Fruit fly (Drosophila melanogaster) whole organism, embryonic: ENCODE measurements around the gene CG8379.
A peak's percentile ranks its signal among the peaks of the same experiment; 100 is the strongest.

ENCODE experiments used
- Abd-B ChIP-seq: fragments of 200-800 bp; sonication (Bioruptor generic); optimal IDR thresholded peaks from 2 replicates; lab custom pipeline; 2018; ENCODE audit warnings: missing biosample characterization, mild to moderate bottlenecking, missing genetic modification characterization, moderate library complexity
- Atf3 ChIP-seq: fragments of 200-800 bp; sonication (Bioruptor generic); optimal IDR thresholded peaks from 3 replicates; lab custom pipeline; 2016; ENCODE audit warnings: missing biosample characterization, missing genetic modification characterization
- Awh ChIP-seq: fragments of 200-800 bp; sonication (Bioruptor generic); IDR thresholded peaks from 2 replicates; pipeline ENCODE4, ENCODE4 v1.3.6; 2022; ENCODE audit warnings: missing biosample characterization, missing genetic modification characterization
- Bdp1 ChIP-seq: fragments of 200-800 bp; sonication (Bioruptor generic); optimal IDR thresholded peaks from 3 replicates; lab custom pipeline; 2016; ENCODE audit warnings: missing biosample characterization, missing genetic modification characterization
- CG1024 ChIP-seq: fragments of 200-800 bp; sonication (Bioruptor generic); IDR thresholded peaks from 2 replicates; pipeline ENCODE4 v1.3.6; 2022; ENCODE audit warnings: missing biosample characterization, missing genetic modification characterization
- CG11093 ChIP-seq: fragments of 200-800 bp; sonication (Bioruptor generic); IDR thresholded peaks from 3 replicates; pipeline ENCODE4 v1.3.6; 2022; ENCODE audit warnings: missing biosample characterization, missing genetic modification characterization
- CG11456 ChIP-seq: fragments of 200-800 bp; sonication (Bioruptor generic); IDR thresholded peaks from 3 replicates; pipeline ENCODE4 v1.3.6; 2022; ENCODE audit warnings: missing biosample characterization, missing genetic modification characterization
- CG11696 ChIP-seq: fragments of 200-800 bp; sonication (Bioruptor generic); IDR thresholded peaks from 2 replicates; pipeline ENCODE4 v1.3.6; 2022; ENCODE audit warnings: missing biosample characterization, missing genetic modification characterization
- CG12744 ChIP-seq: fragments of 200-800 bp; sonication (Bioruptor generic); optimal IDR thresholded peaks from 2 replicates; lab custom pipeline; 2016; ENCODE audit warnings: missing biosample characterization, missing genetic modification characterization
- CG12942 ChIP-seq: fragments of 200-800 bp; sonication (Bioruptor generic); optimal IDR thresholded peaks from 3 replicates; lab custom pipeline; 2016; ENCODE audit warnings: missing biosample characterization, missing genetic modification characterization
- CG13296 ChIP-seq: fragments of 200-800 bp; sonication (Bioruptor generic); optimal IDR thresholded peaks from 3 replicates; lab custom pipeline; 2018; ENCODE audit warnings: missing biosample characterization, mild to moderate bottlenecking, missing genetic modification characterization
- CG13894 ChIP-seq: fragments of 200-800 bp; sonication (Bioruptor generic); optimal IDR thresholded peaks from 3 replicates; lab custom pipeline; 2018; ENCODE audit warnings: missing biosample characterization, mild to moderate bottlenecking, missing genetic modification characterization, moderate library complexity
- CG1529 ChIP-seq: fragments of 200-800 bp; sonication (Bioruptor generic); optimal IDR thresholded peaks from 3 replicates; lab custom pipeline; 2018; ENCODE audit warnings: missing biosample characterization, missing genetic modification characterization
- CG17802 ChIP-seq: fragments of 200-800 bp; sonication (Bioruptor generic); optimal IDR thresholded peaks from 2 replicates; lab custom pipeline; 2018; ENCODE audit warnings: missing biosample characterization, mild to moderate bottlenecking, missing genetic modification characterization, moderate library complexity
- CG1792 ChIP-seq: fragments of 200-800 bp; sonication (Bioruptor generic); optimal IDR thresholded peaks from 2 replicates; lab custom pipeline; 2016; ENCODE audit warnings: missing biosample characterization, missing genetic modification characterization
- CG18476 ChIP-seq: fragments of 200-800 bp; sonication (Bioruptor generic); optimal IDR thresholded peaks from 2 replicates; lab custom pipeline; 2016; ENCODE audit warnings: missing biosample characterization, mild to moderate bottlenecking, missing genetic modification characterization
- CG3847 ChIP-seq: fragments of 200-800 bp; sonication (Bioruptor generic); IDR thresholded peaks from 2 replicates; pipeline ENCODE4 v1.3.6; 2022; ENCODE audit warnings: missing biosample characterization, missing genetic modification characterization
- CG6689 ChIP-seq: fragments of 200-800 bp; sonication (Bioruptor generic); IDR thresholded peaks from 2 replicates; pipeline ENCODE4 v1.3.6; 2022; ENCODE audit warnings: missing biosample characterization, missing genetic modification characterization
- CG6791 ChIP-seq: fragments of 200-800 bp; sonication (Bioruptor generic); IDR thresholded peaks from 3 replicates; pipeline ENCODE4 v1.3.6; 2022; ENCODE audit warnings: missing biosample characterization, missing genetic modification characterization; ENCODE audit not compliant: partially characterized antibody
- CG7963 ChIP-seq: fragments of 200-800 bp; sonication (Bioruptor generic); IDR thresholded peaks from 3 replicates; pipeline ENCODE4 v1.3.6; 2022; ENCODE audit warnings: missing biosample characterization, missing genetic modification characterization; ENCODE audit not compliant: partially characterized antibody
- D ChIP-seq, 2 experiments: fragments of 200-800 bp in 1 of 2; fragments of >200 bp in 1 of 2; sonication (Bioruptor generic) in 1 of 2; optimal IDR thresholded peaks; 2 replicates in 1 of 2; 3 replicates in 1 of 2; lab custom pipeline; 2017; ENCODE audit warnings: mild to moderate bottlenecking in 1 of 2, missing biosample characterization in 1 of 2, missing genetic modification characterization in 1 of 2, missing genetic modification reagents in 1 of 2
- Dbx ChIP-seq: fragments of 200-800 bp; sonication (Bioruptor generic); IDR thresholded peaks from 3 replicates; pipeline ENCODE4 v1.3.6; 2022; ENCODE audit warnings: missing biosample characterization, missing genetic modification characterization
- Dek ChIP-seq: fragments of 200-800 bp; sonication (Bioruptor generic); optimal IDR thresholded peaks from 3 replicates; lab custom pipeline; 2019; ENCODE audit warnings: missing biosample characterization, mild to moderate bottlenecking, missing genetic modification characterization, moderate library complexity
- Dll ChIP-seq: fragments of 200-800 bp; sonication (Bioruptor generic); IDR thresholded peaks from 4 replicates; pipeline ENCODE4 v1.3.6; 2022; ENCODE audit warnings: missing biosample characterization, missing genetic modification characterization; ENCODE audit not compliant: partially characterized antibody
- Ets97D ChIP-seq: fragments of 200-800 bp; sonication (Bioruptor generic); optimal IDR thresholded peaks from 3 replicates; lab custom pipeline; 2016; ENCODE audit warnings: missing biosample characterization, missing genetic modification characterization
- H15 ChIP-seq: fragments of 200-800 bp; sonication (Bioruptor generic); IDR thresholded peaks from 3 replicates; pipeline ENCODE4 v1.3.6; 2022; ENCODE audit warnings: missing biosample characterization, missing genetic modification characterization
- Hr39 ChIP-seq: fragments of >200 bp; optimal IDR thresholded peaks from 2 replicates; lab custom pipeline; 2017
- Med ChIP-seq: fragments of 200-800 bp; sonication (Bioruptor generic); peaks from one replicate; lab custom pipeline; 2016; ENCODE audit warnings: missing biosample characterization, missing genetic modification characterization, mild to moderate bottlenecking, inconsistent platforms, moderate library complexity
- Scr ChIP-seq: fragments of 200-800 bp; sonication (Bioruptor generic); IDR thresholded peaks from 2 replicates; pipeline ENCODE4 v1.3.6; 2022; ENCODE audit warnings: missing biosample characterization, missing genetic modification characterization; ENCODE audit not compliant: partially characterized antibody
- Sox100B ChIP-seq: fragments of 200-800 bp; sonication (Bioruptor generic); optimal IDR thresholded peaks from 3 replicates; lab custom pipeline; 2018; ENCODE audit warnings: missing biosample characterization, mild to moderate bottlenecking, missing genetic modification characterization
- Tbp ChIP-seq: fragments of >200 bp; optimal IDR thresholded peaks from 2 replicates; lab custom pipeline; 2018; ENCODE audit warnings: missing biosample characterization, missing genetic modification characterization
- amos ChIP-seq: fragments of 200-800 bp; sonication (Bioruptor generic); IDR thresholded peaks from 2 replicates; pipeline ENCODE4 v1.3.6; 2022; ENCODE audit warnings: missing biosample characterization, missing genetic modification characterization; ENCODE audit not compliant: partially characterized antibody
- ap ChIP-seq: fragments of 200-800 bp; sonication (Bioruptor generic); IDR thresholded peaks from 2 replicates; pipeline ENCODE4 v1.3.6; 2022; ENCODE audit warnings: missing biosample characterization, missing genetic modification characterization
- cg ChIP-seq: fragments of 200-800 bp; sonication (Bioruptor generic); optimal IDR thresholded peaks from 3 replicates; lab custom pipeline; 2019; ENCODE audit warnings: missing biosample characterization, mild to moderate bottlenecking, missing genetic modification characterization, moderate library complexity
- eve ChIP-seq, 2 experiments: fragments of >200 bp; optimal IDR thresholded peaks; 2 replicates each; lab custom pipeline; 2017; ENCODE audit warnings: missing biosample characterization in 2 of 2, missing genetic modification characterization in 2 of 2
- gt ChIP-seq: fragments of 200-800 bp; sonication (Bioruptor generic); IDR thresholded peaks from 2 replicates; pipeline ENCODE4 v1.3.6; 2022; ENCODE audit warnings: missing biosample characterization, missing genetic modification characterization
- hb ChIP-seq: fragments of 200-800 bp; sonication (Bioruptor generic); IDR thresholded peaks from 3 replicates; pipeline ENCODE4 v1.3.6; 2022; ENCODE audit warnings: missing biosample characterization, missing genetic modification characterization; ENCODE audit not compliant: partially characterized antibody
- jing ChIP-seq: fragments of 200-800 bp; sonication (Bioruptor generic); optimal IDR thresholded peaks from 2 replicates; lab custom pipeline; 2018; ENCODE audit warnings: missing biosample characterization, mild to moderate bottlenecking, missing genetic modification characterization
- lab ChIP-seq: fragments of 200-800 bp; sonication (Bioruptor generic); optimal IDR thresholded peaks from 3 replicates; lab custom pipeline; 2017; ENCODE audit warnings: missing biosample characterization, missing genetic modification characterization, mild to moderate bottlenecking, moderate library complexity, missing genetic modification reagents
- luna ChIP-seq: fragments of 200-800 bp; sonication (Bioruptor generic); optimal IDR thresholded peaks from 2 replicates; lab custom pipeline; 2016; ENCODE audit warnings: missing biosample characterization, missing genetic modification characterization
- mirr ChIP-seq: fragments of 200-800 bp; sonication (Bioruptor generic); optimal IDR thresholded peaks from 3 replicates; lab custom pipeline; 2018; ENCODE audit warnings: missing biosample characterization, mild to moderate bottlenecking, missing genetic modification characterization
- mld ChIP-seq: fragments of 200-800 bp; sonication (Bioruptor generic); IDR thresholded peaks from 3 replicates; pipeline ENCODE4 v1.3.6; 2022; ENCODE audit warnings: missing biosample characterization, missing genetic modification characterization; ENCODE audit not compliant: partially characterized antibody
- nerfin-2 ChIP-seq: fragments of 200-800 bp; sonication (Bioruptor generic); IDR thresholded peaks from 2 replicates; pipeline ENCODE4 v1.3.6; 2022; ENCODE audit warnings: missing biosample characterization, missing genetic modification characterization; ENCODE audit not compliant: partially characterized antibody
- nom ChIP-seq: fragments of 200-800 bp; sonication (Bioruptor generic); optimal IDR thresholded peaks from 2 replicates; lab custom pipeline; 2017; ENCODE audit warnings: missing biosample characterization, missing genetic modification characterization, mild to moderate bottlenecking, moderate library complexity, missing genetic modification reagents
- pzg ChIP-seq: fragments of 200-800 bp; sonication (Bioruptor generic); optimal IDR thresholded peaks from 3 replicates; lab custom pipeline; 2018; ENCODE audit warnings: missing biosample characterization, mild to moderate bottlenecking, missing genetic modification characterization, moderate library complexity
- sens ChIP-seq: fragments of 200-800 bp; sonication (Bioruptor generic); peaks from one replicate; lab custom pipeline; 2016; ENCODE audit warnings: missing biosample characterization, missing genetic modification characterization
- tna ChIP-seq: fragments of 200-800 bp; sonication (Bioruptor generic); IDR thresholded peaks from 2 replicates; pipeline ENCODE4 v1.3.6; 2022; ENCODE audit warnings: missing biosample characterization, missing genetic modification characterization; ENCODE audit not compliant: partially characterized antibody
- trh ChIP-seq: fragments of 200-800 bp; sonication (Bioruptor generic); optimal IDR thresholded peaks from 2 replicates; lab custom pipeline; 2016; ENCODE audit warnings: missing biosample characterization, missing genetic modification characterization
- usp ChIP-seq: fragments of >200 bp; optimal IDR thresholded peaks from 2 replicates; lab custom pipeline; 2017; ENCODE audit warnings: missing biosample characterization, missing genetic modification characterization

Gene CG8379

dm6 chr3R:8861671-8862070, 37.5 kb downstream of the CG8379 start (continued):
- TF ChIP-seq H15 (GFP tag; lab: Robert Waterston, UW) = no peak
- TF ChIP-seq CG1792 = no peak
- peak in 1 of 2 experiments; percentile 5 for TF ChIP-seq eve (GFP tag; optimal IDR thresholded peaks at IDR 0.05; lab: Kevin White, UChicago)
- TF ChIP-seq trh (GFP tag; lab: Kevin White, UChicago) = no peak
- peak; percentile 47; the same call in 1 of the 3 replicates for TF ChIP-seq mld
- TF ChIP-seq pzg (GFP tag; lab: Kevin White, UChicago) = no peak
- TF ChIP-seq sens = peak; percentile 8
- TF ChIP-seq usp = no peak
- TF ChIP-seq CG7963 (GFP tag; lab: Robert Waterston, UW) = peak; percentile 5; the same call in 1 of the 3 replicates
- peak; percentile 97 for TF ChIP-seq Bdp1 (GFP tag; lab: Kevin White, UChicago)
- peak; percentile 79; the same call in 1 of the 2 replicates for TF ChIP-seq amos (GFP tag; lab: Robert Waterston, UW)
- peak; percentile 44; the same call in 1 of the 2 replicates for TF ChIP-seq nerfin-2 (GFP tag; lab: Robert Waterston, UW)
- peak; percentile 68 for TF ChIP-seq CG13894
- TF ChIP-seq CG12942 = no peak
- no peak for TF ChIP-seq gt (GFP tag; lab: Robert Waterston, UW)
- peak; percentile 53 for TF ChIP-seq Scr (GFP tag; lab: Robert Waterston, UW)

dm6 chr3R:8862208-8862607, 38.0 kb downstream of the CG8379 start:
- TF ChIP-seq CG1024 (GFP tag; lab: Robert Waterston, UW) (0 out of 2 replicates have a peak, but pooled peaks have one; percentile 12), Atf3 (GFP tag; lab: Kevin White, UChicago) (no peak), ap (GFP tag; lab: Robert Waterston, UW) (no peak), CG12744 (GFP tag; lab: Kevin White, UChicago) (no peak), CG1529 (GFP tag; lab: Kevin White, UChicago) (no peak), Abd-B (no peak), CG11093 (GFP tag; lab: Robert Waterston, UW) (0 out of 3 replicates have a peak, but pooled peaks have one; percentile 21), jing (GFP tag; lab: Kevin White, UChicago) (no peak), CG6689 (GFP tag; lab: Robert Waterston, UW) (no peak), CG11696 (GFP tag; lab: Robert Waterston, UW) (no peak), lab (no peak), Ets97D (GFP tag; lab: Kevin White, UChicago) (no peak), CG18476 (GFP tag; lab: Kevin White, UChicago) (no peak), Med (peak; percentile 55), CG3847 (GFP tag; lab: Robert Waterston, UW) (no peak), CG11456 (GFP tag; lab: Robert Waterston, UW) (no peak), Tbp (GFP tag; lab: Kevin White, UChicago) (no peak), Sox100B (GFP tag; lab: Kevin White, UChicago) (no peak)

- TF ChIP-seq Dbx (GFP tag; lab: Robert Waterston, UW) (no peak), CG6791 (GFP tag; lab: Robert Waterston, UW) (peak; percentile 97), CG11093 (GFP tag; lab: Robert Waterston, UW) (no peak), hb (peak; percentile 80; the same call in 1 of the 3 replicates), Dll (GFP tag; lab: Robert Waterston, UW) (peak; percentile 54; the same call in 2 of the 4 replicates), D (optimal IDR thresholded peaks at IDR 0.05; lab: Kevin White, UChicago) (no peak), D (GFP tag; optimal IDR thresholded peaks at IDR 0.05; lab: Kevin White, UChicago) (no peak), Dek (no peak), CG17802 (tag; lab: Kevin White, UChicago) (no peak), Hr39 (no peak), amos (GFP tag; lab: Robert Waterston, UW) (peak; percentile 88), Awh (GFP tag; lab: Robert Waterston, UW) (0 out of 2 replicates have a peak, but pooled peaks have one; percentile 33), CG13296 (peak; percentile 45), nom (GFP tag; lab: Kevin White, UChicago) (peak; percentile 60), tna (GFP tag; lab: Robert Waterston, UW) (peak; percentile 86), mirr (GFP tag; lab: Kevin White, UChicago) (no peak), cg (GFP tag; lab: Kevin White, UChicago) (no peak), luna (GFP tag; lab: Kevin White, UChicago) (no peak)
These were observed 38.5 kb downstream of the CG8379 start for dm6 chr3R:8862662-8863082.
